Comparison of ENCODE assay signal across 3 fruit fly cellular contexts in the genomic region with DNA sequence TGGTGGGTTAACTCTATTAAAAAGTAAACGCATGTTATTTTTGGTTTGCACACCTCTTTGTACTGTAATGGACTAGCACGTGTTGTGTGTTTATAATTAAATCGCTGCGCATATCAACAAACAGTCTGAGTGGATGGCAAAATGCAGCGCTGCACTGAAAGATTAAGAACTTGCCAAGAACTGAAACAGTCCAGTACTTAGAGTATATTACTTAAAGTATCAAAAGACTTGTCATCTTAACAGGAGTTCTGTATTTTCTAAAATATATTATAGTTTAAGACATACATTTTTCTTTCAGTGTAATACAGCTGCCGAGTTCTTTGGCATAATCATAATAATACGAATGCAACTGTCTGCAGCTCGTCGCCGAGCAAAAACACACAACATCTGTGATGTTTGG.
TF ChIP-seq lines count a peak whose summit lies in the region.

No protein-coding gene starts in this region.

- no peak for TF ChIP-seq CTCF in whole organism, embryonic (GFP tag; optimal IDR thresholded peaks at IDR 0.05; lab: Kevin White, UChicago)

TF ChIP-seq in whole organism, embryonic, 481 proteins besides CTCF, POLR2A, EP300 and RAD21 (continues in another document):
- peak; percentile 31 for TF ChIP-seq dmrt11E (tag; optimal IDR thresholded peaks at IDR 0.05; lab: Kevin White, UChicago)
- TF ChIP-seq CG10979 (tag; optimal IDR thresholded peaks at IDR 0.05; lab: Kevin White, UChicago) = peak; percentile 9
- peak; percentile 9 for TF ChIP-seq Ssrp (tag; optimal IDR thresholded peaks at IDR 0.05; lab: Kevin White, UChicago)
- no peak for TF ChIP-seq cas (GFP tag; IDR thresholded peaks at IDR 0.05; lab: Robert Waterston, UW)
- no peak for TF ChIP-seq CG18011 (GFP tag; optimal IDR thresholded peaks at IDR 0.05; lab: Kevin White, UChicago)
- no peak for TF ChIP-seq nau (GFP tag; optimal IDR thresholded peaks at IDR 0.05; lab: Kevin White, UChicago)
- TF ChIP-seq aop (GFP tag; IDR thresholded peaks at IDR 0.05; lab: Robert Waterston, UW) = no peak
- TF ChIP-seq Sox102F (GFP tag; optimal IDR thresholded peaks at IDR 0.05; lab: Kevin White, UChicago) = peak; percentile 23
- no peak for TF ChIP-seq H15 (GFP tag; IDR thresholded peaks at IDR 0.05; lab: Robert Waterston, UW)
- peak; percentile 5; the same call in 1 of the 2 replicates for TF ChIP-seq Xrp1 (GFP tag; IDR thresholded peaks at IDR 0.05; lab: Robert Waterston, UW)
- peak; percentile 5 for TF ChIP-seq CG12391 (tag; optimal IDR thresholded peaks at IDR 0.05; lab: Kevin White, UChicago)
- TF ChIP-seq ems (GFP tag; optimal IDR thresholded peaks at IDR 0.05; lab: Kevin White, UChicago) = no peak
- TF ChIP-seq chinmo (GFP tag; IDR thresholded peaks at IDR 0.05; lab: Robert Waterston, UW; ENCODE audit: partially characterized antibody) = no peak
- no peak for TF ChIP-seq CG11085 (GFP tag; IDR thresholded peaks at IDR 0.05; lab: Robert Waterston, UW)
- peak; percentile 11 for TF ChIP-seq CG18262 (tag; optimal IDR thresholded peaks at IDR 0.05; lab: Kevin White, UChicago)
- 0 out of 3 replicates have a peak, but pooled peaks have one; percentile 52 for TF ChIP-seq ci (GFP tag; IDR thresholded peaks at IDR 0.05; lab: Robert Waterston, UW)
- TF ChIP-seq twi (tag; optimal IDR thresholded peaks at IDR 0.05; lab: Kevin White, UChicago) = peak; percentile 32
- peak; percentile 17 for TF ChIP-seq unpg (GFP tag; optimal IDR thresholded peaks at IDR 0.05; lab: Kevin White, UChicago)
- TF ChIP-seq Usf (GFP tag; optimal IDR thresholded peaks at IDR 0.05; lab: Kevin White, UChicago) = no peak
- TF ChIP-seq zfh1 (GFP tag; IDR thresholded peaks at IDR 0.05; lab: Robert Waterston, UW) = 0 out of 3 replicates have a peak, but pooled peaks have one; percentile 45
- TF ChIP-seq CG3281 (GFP tag; optimal IDR thresholded peaks at IDR 0.05; lab: Kevin White, UChicago) = no peak
- 0 out of 2 replicates have a peak, but pooled peaks have one; percentile 24 for TF ChIP-seq Nf-YA (GFP tag; IDR thresholded peaks at IDR 0.05; lab: Robert Waterston, UW)
- no peak for TF ChIP-seq CG4328 (GFP tag; optimal IDR thresholded peaks at IDR 0.05; lab: Kevin White, UChicago)
- peak; percentile 17 for TF ChIP-seq CG8388 (GFP tag; optimal IDR thresholded peaks at IDR 0.05; lab: Kevin White, UChicago)
- no peak for TF ChIP-seq slbo (GFP tag; IDR thresholded peaks at IDR 0.05; lab: Robert Waterston, UW)
- 0 out of 2 replicates have a peak, but pooled peaks have one; percentile 8 for TF ChIP-seq ap (GFP tag; IDR thresholded peaks at IDR 0.05; lab: Robert Waterston, UW)
- TF ChIP-seq CG9437 (GFP tag; optimal IDR thresholded peaks at IDR 0.05; lab: Kevin White, UChicago) = no peak
- peak; percentile 3 for TF ChIP-seq grau (tag; optimal IDR thresholded peaks at IDR 0.05; lab: Kevin White, UChicago)

TF ChIP-seq in whole organism, prepupa, 60 proteins besides CTCF, POLR2A, EP300 and RAD21 (continues in another document):
- TF ChIP-seq Met (GFP tag; optimal IDR thresholded peaks at IDR 0.05; lab: Kevin White, UChicago) (peak; percentile 9), topi (GFP tag; optimal IDR thresholded peaks at IDR 0.05; lab: Kevin White, UChicago) (peak; percentile 32), CG10631 (GFP tag; optimal IDR thresholded peaks at IDR 0.05; lab: Kevin White, UChicago) (peak; percentile 9), fd59A (GFP tag; optimal IDR thresholded peaks at IDR 0.05; lab: Kevin White, UChicago) (peak; percentile 38), CG8119 (GFP tag; IDR thresholded peaks at IDR 0.05; lab: Robert Waterston, UW) (peak; percentile 69), esn (GFP tag; optimal IDR thresholded peaks at IDR 0.05; lab: Kevin White, UChicago) (no peak), fd85E (GFP tag; optimal IDR thresholded peaks at IDR 0.05; lab: Kevin White, UChicago) (no peak), Eip75B (GFP tag; optimal IDR thresholded peaks at IDR 0.05; lab: Kevin White, UChicago) (peak; percentile 41), CG6792 (GFP tag; optimal IDR thresholded peaks at IDR 0.05; lab: Kevin White, UChicago) (peak; percentile 5), CG11294 (GFP tag; IDR thresholded peaks at IDR 0.05; lab: Robert Waterston, UW) (0 out of 2 replicates have a peak, but pooled peaks have one; percentile 15), CG1621 (tag; optimal IDR thresholded peaks at IDR 0.05; lab: Kevin White, UChicago) (peak; percentile 0), vri (GFP tag; optimal IDR thresholded peaks at IDR 0.05; lab: Kevin White, UChicago) (no peak), eg (GFP tag; IDR thresholded peaks at IDR 0.05; lab: Robert Waterston, UW) (peak; percentile 67), Sox15 (GFP tag; optimal IDR thresholded peaks at IDR 0.05; lab: Kevin White, UChicago) (no peak), CG6276 (GFP tag; optimal IDR thresholded peaks at IDR 0.05; lab: Kevin White, UChicago) (peak; percentile 12), CG31627 (GFP tag; optimal IDR thresholded peaks at IDR 0.05; lab: Kevin White, UChicago) (peak; percentile 6), CG8632 (GFP tag; optimal IDR thresholded peaks at IDR 0.05; lab: Kevin White, UChicago) (peak; percentile 7), CG3919 (GFP tag; optimal IDR thresholded peaks at IDR 0.05; lab: Kevin White, UChicago) (no peak), Gug (GFP tag; IDR thresholded peaks at IDR 0.05; lab: Robert Waterston, UW) (peak; percentile 57), CG4318 (GFP tag; optimal IDR thresholded peaks at IDR 0.05; lab: Kevin White, UChicago) (no peak), ss (GFP tag; optimal IDR thresholded peaks at IDR 0.05; lab: Kevin White, UChicago) (peak in 1 of 2 experiments; percentile 11), Eip93F (GFP tag; optimal IDR thresholded peaks at IDR 0.05; lab: Kevin White, UChicago) (no peak), CG6163 (GFP tag; IDR thresholded peaks at IDR 0.05; lab: Robert Waterston, UW) (peak; percentile 71; the same call in 2 of the 3 replicates), OdsH (GFP tag; optimal IDR thresholded peaks at IDR 0.05; lab: Kevin White, UChicago) (peak; percentile 53), dsx (GFP tag; optimal IDR thresholded peaks at IDR 0.05; lab: Kevin White, UChicago; ENCODE audit: poor library complexity, severe bottlenecking) (peak; percentile 48), Blimp-1 (GFP tag; optimal IDR thresholded peaks at IDR 0.05; lab: Kevin White, UChicago) (no peak), CG10669 (GFP tag; optimal IDR thresholded peaks at IDR 0.05; lab: Kevin White, UChicago) (peak; percentile 22), pdm3 (GFP tag; optimal IDR thresholded peaks at IDR 0.05; lab: Kevin White, UChicago) (peak; percentile 35), acj6 (GFP tag; optimal IDR thresholded peaks at IDR 0.05; lab: Kevin White, UChicago) (peak; percentile 44), CG9139 (GFP tag; optimal IDR thresholded peaks at IDR 0.05; lab: Kevin White, UChicago) (no peak)

TF ChIP-seq in whole organism, pupa, 21 proteins besides CTCF, POLR2A, EP300 and RAD21:
- TF ChIP-seq rn (GFP tag; IDR thresholded peaks at IDR 0.05; lab: Robert Waterston, UW) = no peak
- TF ChIP-seq CG4496 (GFP tag; IDR thresholded peaks at IDR 0.05; lab: Robert Waterston, UW) = peak; percentile 70; the same call in 2 of the 3 replicates
- no peak for TF ChIP-seq CG13204 (GFP tag; optimal IDR thresholded peaks at IDR 0.05; lab: Kevin White, UChicago)
- peak; percentile 47 for TF ChIP-seq CG32121 (GFP tag; IDR thresholded peaks at IDR 0.05; lab: Robert Waterston, UW)
- TF ChIP-seq CG8159 (tag; optimal IDR thresholded peaks at IDR 0.05; lab: Kevin White, UChicago) = no peak
- TF ChIP-seq gl (tag; optimal IDR thresholded peaks at IDR 0.05; lab: Kevin White, UChicago) = peak; percentile 15
- peak; percentile 63 for TF ChIP-seq Pif1A (GFP tag; optimal IDR thresholded peaks at IDR 0.05; lab: Kevin White, UChicago)
- TF ChIP-seq fd96Ca (GFP tag; IDR thresholded peaks at IDR 0.05; lab: Robert Waterston, UW) = 0 out of 3 replicates have a peak, but pooled peaks have one; percentile 51
- TF ChIP-seq CG12605 (GFP tag; IDR thresholded peaks at IDR 0.05; lab: Robert Waterston, UW) = peak; percentile 51; the same call in 1 of the 2 replicates
- no peak for TF ChIP-seq CG10348 (GFP tag; IDR thresholded peaks at IDR 0.05; lab: Robert Waterston, UW)
- TF ChIP-seq Pif1B (GFP tag; optimal IDR thresholded peaks at IDR 0.05; lab: Kevin White, UChicago) = peak; percentile 35
- peak; percentile 39 for TF ChIP-seq CG15710 (tag; optimal IDR thresholded peaks at IDR 0.05; lab: Kevin White, UChicago)
- peak; percentile 50 for TF ChIP-seq CG17806 (tag; optimal IDR thresholded peaks at IDR 0.05; lab: Kevin White, UChicago)
- peak; percentile 22 for TF ChIP-seq CG9948 (tag; optimal IDR thresholded peaks at IDR 0.05; lab: Kevin White, UChicago)
- no peak for TF ChIP-seq D1 (tag; optimal IDR thresholded peaks at IDR 0.05; lab: Kevin White, UChicago)
- TF ChIP-seq CG8301 (tag; optimal IDR thresholded peaks at IDR 0.05; lab: Kevin White, UChicago) = peak; percentile 53
- TF ChIP-seq Snoo (tag; optimal IDR thresholded peaks at IDR 0.05; lab: Kevin White, UChicago) = no peak
- TF ChIP-seq CG14655 (GFP tag; optimal IDR thresholded peaks at IDR 0.05; lab: Kevin White, UChicago) = peak; percentile 45
- TF ChIP-seq EcR (GFP tag; optimal IDR thresholded peaks at IDR 0.05; lab: Kevin White, UChicago) = no peak
- TF ChIP-seq CG34367 (tag; optimal IDR thresholded peaks at IDR 0.05; lab: Kevin White, UChicago) = peak; percentile 48
- TF ChIP-seq Ets98B (GFP tag; IDR thresholded peaks at IDR 0.05; lab: Robert Waterston, UW) = peak; percentile 62

Comparison
In these comparisons a context has a peak if more than half of its experiments do, and no peak if none do; other contexts are left out.
1. Of the 7 proteins assayed by ChIP-seq in both whole organism, embryonic and whole organism, prepupa: peak only in whole organism, embryonic: Sox102F; only in whole organism, prepupa: Gug and Hr39; in both: none; in neither: 4.